Worm (Caenorhabditis elegans) whole organism, L3 larva: ENCODE measurements around the gene C18E9.9.

Experiments
- nhr-12 ChIP-seq: fragments of 150-350 bp; optimal IDR thresholded peaks from 2 replicates; lab custom pipeline; 2014; ENCODE audit warnings: missing biosample characterization, missing genetic modification characterization
- nhr-77 ChIP-seq: fragments of 150-350 bp; optimal IDR thresholded peaks from 2 replicates; lab custom pipeline; 2014; ENCODE audit warnings: missing biosample characterization, missing genetic modification characterization
- pha-4 ChIP-seq: fragments of 150-350 bp; optimal IDR thresholded peaks from 2 replicates; lab custom pipeline; 2014; ENCODE audit warnings: missing biosample characterization, missing genetic modification reagents, missing genetic modification characterization
- zag-1 ChIP-seq: fragments of 150-350 bp; optimal IDR thresholded peaks from 2 replicates; lab custom pipeline; 2014; ENCODE audit warnings: missing biosample characterization, missing genetic modification characterization

DNA sequence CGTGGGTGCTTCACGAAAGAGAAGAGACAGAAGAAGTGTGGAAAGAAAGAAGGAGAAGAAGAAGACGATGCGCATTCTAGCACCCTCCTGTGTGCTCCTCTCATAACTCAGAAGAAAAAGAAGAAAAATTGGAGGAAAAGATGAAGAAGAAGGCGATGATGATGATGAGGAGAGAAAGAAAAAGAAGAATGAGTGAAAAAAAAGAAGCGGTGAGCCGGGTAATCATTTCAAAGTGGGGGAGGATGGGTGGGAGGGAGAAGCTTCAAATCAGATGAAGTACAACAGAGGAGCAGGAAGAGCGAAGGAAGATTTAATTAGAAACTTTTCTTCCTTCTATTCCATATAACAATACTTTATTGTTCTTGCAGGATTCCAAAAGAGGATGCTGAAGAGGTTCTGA is 21.4 kb upstream of the C18E9.9 start:
- TF ChIP-seq nhr-12 (tag; lab: Kevin White, UChicago), result no peak
- no peak for TF ChIP-seq pha-4 (tag; lab: Kevin White, UChicago)
- TF ChIP-seq zag-1 (tag; lab: Kevin White, UChicago), result no peak
- no peak for TF ChIP-seq nhr-77 (tag; lab: Kevin White, UChicago)
